Worm (Caenorhabditis elegans) whole organism, early embryonic: ENCODE results near the gene Y62H9A.3.

Experiments used
- B0310.2 ChIP-seq: sonication (generic microtip); optimal IDR thresholded peaks from 2 replicates; lab custom pipeline; 2016; ENCODE audit warnings: mild to moderate bottlenecking, missing genetic modification characterization, missing compliant biosample characterization
- F13C5.2 ChIP-seq: sonication (generic microtip); optimal IDR thresholded peaks from 2 replicates; lab custom pipeline; 2017; ENCODE audit warnings: mild to moderate bottlenecking, missing genetic modification characterization, inconsistent platforms, missing compliant biosample characterization
- aly-1 ChIP-seq: sonication (generic microtip); optimal IDR thresholded peaks from 2 replicates; lab custom pipeline; 2016; ENCODE audit warnings: missing genetic modification characterization, missing compliant biosample characterization
- ama-1 ChIP-seq: fragments of 150-350 bp; optimal IDR thresholded peaks from 2 replicates; lab custom pipeline; 2014
- ceh-13 ChIP-seq: fragments of 200-800 bp; sonication (Bioruptor generic); optimal IDR thresholded peaks from 2 replicates; lab custom pipeline; 2018; ENCODE audit warnings: mild to moderate bottlenecking, missing genetic modification characterization, missing compliant biosample characterization
- ceh-36 ChIP-seq: sonication (generic microtip); optimal IDR thresholded peaks from 2 replicates; lab custom pipeline; 2016; ENCODE audit warnings: missing genetic modification characterization, inconsistent platforms, missing compliant biosample characterization
- ets-7 ChIP-seq: sonication (generic microtip); optimal IDR thresholded peaks from 2 replicates; lab custom pipeline; 2016; ENCODE audit warnings: missing genotype, missing genetic modification characterization, missing compliant biosample characterization
- flt-1 ChIP-seq: fragments of 200-800 bp; sonication (Bioruptor generic); IDR thresholded peaks from 2 replicates; pipeline ENCODE4 v1.3.6; 2022; ENCODE audit warnings: missing genetic modification characterization, missing compliant biosample characterization
- hmbx-1 ChIP-seq: sonication (generic microtip); optimal IDR thresholded peaks from 2 replicates; lab custom pipeline; 2016; ENCODE audit warnings: mild to moderate bottlenecking, missing genetic modification characterization, missing compliant biosample characterization
- hmg-4 ChIP-seq: fragments of 200-800 bp; sonication (Bioruptor generic); optimal IDR thresholded peaks from 2 replicates; lab custom pipeline; 2018; ENCODE audit warnings: mild to moderate bottlenecking, missing genetic modification characterization, missing compliant biosample characterization
- hnd-1 ChIP-seq: sonication (generic microtip); optimal IDR thresholded peaks from 2 replicates; lab custom pipeline; 2016; ENCODE audit warnings: missing genetic modification characterization, missing compliant biosample characterization
- pes-1 ChIP-seq: fragments of 200-800 bp; sonication (Bioruptor generic); IDR thresholded peaks from 2 replicates; pipeline ENCODE4 v1.3.6; 2022; ENCODE audit warnings: missing genetic modification reagents, missing genetic modification characterization, missing compliant biosample characterization
- scrt-1 ChIP-seq: fragments of 200-800 bp; sonication (Bioruptor generic); IDR thresholded peaks from 2 replicates; pipeline ENCODE4 v1.3.6; 2022; ENCODE audit warnings: missing genetic modification characterization, missing compliant biosample characterization
- sea-1 ChIP-seq: fragments of 200-800 bp; sonication (Bioruptor generic); conservative IDR thresholded peaks from 2 replicates; pipeline ENCODE4 v1.3.6; 2022; ENCODE audit warnings: missing genetic modification characterization, missing compliant biosample characterization
- tbx-11 ChIP-seq: fragments of 200-800 bp; sonication (Bioruptor generic); IDR thresholded peaks from 2 replicates; pipeline ENCODE4 v1.3.6; 2022; ENCODE audit warnings: missing genetic modification characterization, missing compliant biosample characterization
- tbx-37 ChIP-seq: fragments of 200-800 bp; sonication (Bioruptor generic); conservative IDR thresholded peaks from 2 replicates; pipeline ENCODE4 v1.3.6; 2022; ENCODE audit warnings: missing genetic modification reagents, missing genetic modification characterization, missing compliant biosample characterization
- tra-4 ChIP-seq: sonication (generic microtip); optimal IDR thresholded peaks from 2 replicates; lab custom pipeline; 2017; ENCODE audit warnings: missing genetic modification characterization, missing compliant biosample characterization

Gene Y62H9A.3

DNA sequence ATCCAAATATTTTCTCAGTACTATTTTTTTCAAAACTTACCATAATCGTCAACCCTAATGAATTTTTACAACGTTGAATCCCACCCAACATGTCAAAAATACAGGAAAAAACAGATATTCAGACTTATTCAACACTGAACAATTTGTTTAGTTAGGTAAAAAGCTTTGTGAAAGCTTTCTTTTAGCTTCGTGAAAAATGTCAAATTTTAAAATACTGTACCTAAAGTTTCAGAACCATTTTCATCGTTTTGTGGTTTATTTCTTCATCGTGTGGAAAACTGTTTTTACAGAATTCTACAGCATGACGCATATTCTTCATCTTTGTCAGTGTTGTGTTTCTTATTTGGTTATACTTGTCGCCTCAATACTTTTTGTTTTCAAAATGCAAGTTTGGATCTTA, 29.2 kb downstream of the Y62H9A.3 start, which contains the start of gene F54F7.14:
TSS of gene F54F7.14 (plus strand) at position 301 of the 400 bp plus-strand sequence.
- no peak for TF ChIP-seq scrt-1 (GFP tag; lab: Robert Waterston, UW)
- TF ChIP-seq F13C5.2 (tag; lab: Kevin White, UChicago), result no peak
- TF ChIP-seq B0310.2 (tag; lab: Kevin White, UChicago), result no peak
- TF ChIP-seq tbx-37 (GFP tag; lab: Robert Waterston, UW), result no peak
- no peak for TF ChIP-seq hnd-1 (tag; lab: Kevin White, UChicago)
- TF ChIP-seq hmbx-1, result no peak
- TF ChIP-seq ceh-36, result no peak
- TF ChIP-seq pes-1 (GFP tag; lab: Robert Waterston, UW), result no peak
- TF ChIP-seq aly-1 (tag; lab: Kevin White, UChicago), result no peak
- TF ChIP-seq tbx-11 (GFP tag; lab: Robert Waterston, UW), result no peak
- TF ChIP-seq tra-4 (tag; lab: Kevin White, UChicago), result no peak
- TF ChIP-seq hmg-4, result no peak
- TF ChIP-seq sea-1, result no peak
- no peak for TF ChIP-seq ama-1 (lab: Kevin White, UChicago)
- no peak for TF ChIP-seq ceh-13 (GFP tag; lab: Kevin White, UChicago)
- TF ChIP-seq ets-7 (tag; lab: Kevin White, UChicago), result no peak

DNA sequence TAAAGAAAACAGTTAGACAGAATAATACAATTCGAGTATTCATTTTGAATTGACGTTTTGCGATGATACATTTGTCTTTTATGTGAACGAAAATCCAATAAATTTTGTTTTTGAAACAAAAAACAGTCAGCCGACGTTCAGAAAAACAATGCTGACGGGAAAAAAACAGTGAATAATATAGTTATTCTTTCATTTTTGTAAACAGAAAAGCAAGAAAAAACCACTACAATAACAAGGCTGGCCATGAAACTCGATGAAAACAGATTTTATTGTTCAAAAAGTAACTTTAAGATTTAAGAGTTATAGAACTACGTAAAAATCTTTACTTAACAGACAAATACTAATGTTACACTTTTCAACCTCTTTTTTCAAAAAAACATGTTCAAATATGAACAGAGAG, 29.7 kb downstream of the Y62H9A.3 start, which contains the start of gene F54F7.3:
TSS of gene F54F7.3 (minus strand) at position 101 of the 400 bp plus-strand sequence.
- TF ChIP-seq tbx-11 (GFP tag; lab: Robert Waterston, UW), result no peak
- TF ChIP-seq F13C5.2 (tag; lab: Kevin White, UChicago), result no peak
- no peak for TF ChIP-seq B0310.2 (tag; lab: Kevin White, UChicago)
- no peak for TF ChIP-seq hmg-4
- TF ChIP-seq ama-1 (lab: Kevin White, UChicago), result no peak
- TF ChIP-seq sea-1, result no peak
- no peak for TF ChIP-seq scrt-1 (GFP tag; lab: Robert Waterston, UW)
- TF ChIP-seq ceh-13 (GFP tag; lab: Kevin White, UChicago), result no peak
- TF ChIP-seq hmbx-1, result no peak
- no peak for TF ChIP-seq ets-7 (tag; lab: Kevin White, UChicago)
- no peak for TF ChIP-seq ceh-36
- no peak for TF ChIP-seq flt-1
- no peak for TF ChIP-seq tra-4 (tag; lab: Kevin White, UChicago)
- no peak for TF ChIP-seq pes-1 (GFP tag; lab: Robert Waterston, UW)
- no peak for TF ChIP-seq hnd-1 (tag; lab: Kevin White, UChicago)
- TF ChIP-seq aly-1 (tag; lab: Kevin White, UChicago), result no peak
- no peak for TF ChIP-seq tbx-37 (GFP tag; lab: Robert Waterston, UW)

DNA sequence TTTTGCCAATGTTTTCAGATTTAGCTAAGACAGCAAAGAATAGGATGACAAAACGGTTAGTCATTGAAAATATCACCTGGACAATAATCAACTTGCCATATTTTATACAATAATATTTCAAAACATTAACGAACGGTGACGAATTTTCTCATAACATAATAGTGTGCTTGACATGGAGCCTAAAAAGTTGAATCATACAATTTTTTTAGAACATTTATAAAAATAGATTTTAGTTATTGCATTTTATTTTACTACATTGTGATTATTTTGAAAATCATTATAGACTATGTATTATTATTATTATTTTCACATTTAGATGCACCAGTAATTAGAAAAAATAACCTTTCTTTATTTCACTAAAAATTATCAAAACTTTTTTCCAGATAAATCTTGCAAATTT, 31.2 kb downstream of the Y62H9A.3 start, which contains the start of gene F54F7.9:
TSS of gene F54F7.9 (minus strand) at position 101 of the 400 bp plus-strand sequence.
- no peak for TF ChIP-seq tbx-11 (GFP tag; lab: Robert Waterston, UW)
- TF ChIP-seq tra-4 (tag; lab: Kevin White, UChicago), result no peak
- no peak for TF ChIP-seq aly-1 (tag; lab: Kevin White, UChicago)

DNA sequence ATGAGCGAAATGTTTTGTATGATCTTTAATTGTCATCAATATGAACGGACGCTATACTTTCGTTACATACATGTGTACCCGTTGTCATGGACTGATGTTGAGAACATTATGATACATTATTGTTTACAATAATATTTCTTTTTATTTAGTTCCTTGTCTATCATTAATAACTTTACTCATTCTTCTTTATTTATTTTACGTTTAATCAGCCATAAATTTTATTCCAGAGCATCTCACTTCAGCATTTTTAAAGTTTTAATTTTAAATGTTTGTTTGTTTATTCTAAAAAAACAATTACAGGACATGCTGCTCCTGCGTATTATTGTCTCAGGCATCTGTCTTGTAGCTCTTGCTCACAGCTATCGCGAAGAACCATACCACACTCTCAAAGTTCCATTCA, 36.4 kb downstream of the Y62H9A.3 start, which contains the start of gene F54F7.2:
TSS of gene F54F7.2 (plus strand) at position 301 of the 400 bp plus-strand sequence.
- no peak for TF ChIP-seq hmbx-1
- no peak for TF ChIP-seq pes-1 (GFP tag; lab: Robert Waterston, UW)
- TF ChIP-seq aly-1 (tag; lab: Kevin White, UChicago), result no peak

DNA sequence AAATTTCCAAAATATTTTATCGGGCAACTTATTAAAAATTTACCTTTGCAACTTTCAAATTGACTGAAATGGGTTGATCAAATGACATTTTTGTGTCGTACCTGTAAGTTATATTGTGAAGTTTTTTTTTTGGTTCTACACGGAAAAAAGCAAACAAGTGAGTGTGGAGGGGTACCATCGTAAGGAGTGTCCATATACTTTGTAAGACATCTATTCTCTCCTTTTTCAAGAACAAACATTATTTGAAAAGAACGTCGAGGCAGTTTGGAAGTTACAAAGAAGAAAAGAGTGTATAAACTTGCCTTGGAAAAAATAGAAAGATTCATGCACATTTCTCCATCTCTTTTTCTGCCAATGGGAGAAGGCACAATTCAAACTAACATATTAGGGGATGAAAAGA, 42.4 kb downstream of the Y62H9A.3 start, which contains the start of gene taf-7.1:
TSS of gene taf-7.1 (minus strand) at position 101 of the 400 bp plus-strand sequence.
- TF ChIP-seq hmbx-1, result no peak
